Worm (Caenorhabditis elegans) whole organism, L2 larva: Measurements from ENCODE around the gene rps-0.

Source experiments
- C34F6.9 ChIP-seq: fragments of 150-350 bp; optimal IDR thresholded peaks from 2 replicates; lab custom pipeline; 2014; ENCODE audit warnings: missing biosample characterization, missing genetic modification characterization
- F13H6.1 ChIP-seq: sonication (generic microtip); optimal IDR thresholded peaks from 2 replicates; lab custom pipeline; 2016; ENCODE audit warnings: missing genetic modification characterization, missing compliant biosample characterization
- R02D3.7 ChIP-seq: fragments of 150-350 bp; optimal IDR thresholded peaks from 2 replicates; lab custom pipeline; 2014; ENCODE audit warnings: missing biosample characterization, missing genetic modification characterization
- Y55F3AM.14 ChIP-seq: fragments of 200-800 bp; sonication (Bioruptor generic); optimal IDR thresholded peaks from 2 replicates; lab custom pipeline; 2018; ENCODE audit warnings: mild to moderate bottlenecking, missing genetic modification characterization, missing compliant biosample characterization
- ZK546.5 ChIP-seq: sonication (generic microtip); optimal IDR thresholded peaks from 2 replicates; lab custom pipeline; 2017; ENCODE audit warnings: missing biosample characterization, missing genetic modification characterization
- alr-1 ChIP-seq: fragments of 150-350 bp; optimal IDR thresholded peaks from 2 replicates; lab custom pipeline; 2014; ENCODE audit warnings: missing biosample characterization, missing genetic modification characterization
- aly-2 ChIP-seq: fragments of 150-350 bp; optimal IDR thresholded peaks from 2 replicates; lab custom pipeline; 2014; ENCODE audit warnings: missing biosample characterization, missing genetic modification characterization
- ama-1 ChIP-seq: fragments of 150-350 bp; optimal IDR thresholded peaks from 2 replicates; lab custom pipeline; 2018; ENCODE audit warnings: inconsistent platforms
- blmp-1 ChIP-seq: sonication (generic microtip); optimal IDR thresholded peaks from 2 replicates; lab custom pipeline; 2017; ENCODE audit warnings: missing genetic modification characterization, mild to moderate bottlenecking, missing compliant biosample characterization, antibody characterized with exemption, moderate library complexity; ENCODE audit not compliant: insufficient read depth
- ceh-16 ChIP-seq: fragments of 150-350 bp; optimal IDR thresholded peaks from 2 replicates; lab custom pipeline; 2014; ENCODE audit warnings: missing biosample characterization, missing genetic modification characterization
- ceh-82 ChIP-seq: fragments of 150-350 bp; optimal IDR thresholded peaks from 2 replicates; lab custom pipeline; 2014; ENCODE audit warnings: missing biosample characterization, missing genetic modification characterization
- crh-2 ChIP-seq: sonication (generic microtip); optimal IDR thresholded peaks from 2 replicates; lab custom pipeline; 2017; ENCODE audit warnings: missing biosample characterization, missing genetic modification characterization
- dmd-4 ChIP-seq: sonication (generic microtip); optimal IDR thresholded peaks from 2 replicates; lab custom pipeline; 2017; ENCODE audit warnings: missing biosample characterization, missing genetic modification characterization
- egl-27 ChIP-seq: sonication (generic microtip); optimal IDR thresholded peaks from 3 replicates; lab custom pipeline; 2017; ENCODE audit warnings: missing biosample characterization, missing genetic modification reagents, missing genetic modification characterization
- elt-1 ChIP-seq: fragments of 150-350 bp; optimal IDR thresholded peaks from 2 replicates; lab custom pipeline; 2014; ENCODE audit warnings: missing biosample characterization, missing genetic modification characterization
- elt-3 ChIP-seq: sonication (generic microtip); optimal IDR thresholded peaks from 2 replicates; lab custom pipeline; 2017; ENCODE audit warnings: missing biosample characterization, missing genetic modification characterization
- fos-1 ChIP-seq: fragments of 150-350 bp; optimal IDR thresholded peaks from 2 replicates; lab custom pipeline; 2014; ENCODE audit warnings: missing biosample characterization, missing genetic modification characterization
- gmeb-1 ChIP-seq: fragments of 150-350 bp; optimal IDR thresholded peaks from 2 replicates; lab custom pipeline; 2014; ENCODE audit warnings: missing biosample characterization, missing genetic modification characterization
- lin-11 ChIP-seq: fragments of 150-350 bp; sonication (generic microtip); optimal IDR thresholded peaks from 2 replicates; lab custom pipeline; 2014; ENCODE audit warnings: missing biosample characterization, missing genetic modification characterization, inconsistent platforms, mixed read lengths
- lin-13 ChIP-seq: fragments of 150-350 bp; optimal IDR thresholded peaks from 2 replicates; lab custom pipeline; 2014; ENCODE audit warnings: missing biosample characterization, missing genetic modification reagents, missing genetic modification characterization
- lin-39 ChIP-seq: fragments of 150-350 bp; optimal IDR thresholded peaks from 2 replicates; lab custom pipeline; 2014; ENCODE audit warnings: missing biosample characterization, missing genetic modification reagents, missing genetic modification characterization
- lsy-2 ChIP-seq, 2 experiments: fragments of 150-350 bp in 1 of 2; sonication (generic microtip) in 1 of 2; optimal IDR thresholded peaks; 2 replicates each; lab custom pipeline; 2014 to 2017; ENCODE audit warnings: missing biosample characterization in 2 of 2, missing genetic modification characterization in 2 of 2
- mab-5 ChIP-seq: fragments of 150-350 bp; optimal IDR thresholded peaks from 2 replicates; lab custom pipeline; 2014; ENCODE audit warnings: missing biosample characterization, missing genetic modification characterization
- mbf-1 ChIP-seq: sonication (generic microtip); optimal IDR thresholded peaks from 2 replicates; lab custom pipeline; 2017; ENCODE audit warnings: missing biosample characterization, missing genetic modification characterization
- mdl-1 ChIP-seq, 2 experiments: fragments of 150-350 bp in 1 of 2; sonication (generic microtip) in 1 of 2; optimal IDR thresholded peaks; 2 replicates each; lab custom pipeline; 2017; ENCODE audit warnings: missing biosample characterization in 2 of 2, missing genetic modification characterization in 2 of 2
- nhr-10 ChIP-seq: sonication (generic microtip); optimal IDR thresholded peaks from 2 replicates; lab custom pipeline; 2017; ENCODE audit warnings: missing biosample characterization, missing genetic modification characterization
- nhr-11 ChIP-seq: fragments of 150-350 bp; optimal IDR thresholded peaks from 2 replicates; lab custom pipeline; 2014; ENCODE audit warnings: missing biosample characterization, missing genetic modification characterization
- nhr-12 ChIP-seq: fragments of 150-350 bp; optimal IDR thresholded peaks from 2 replicates; lab custom pipeline; 2014; ENCODE audit warnings: missing biosample characterization, missing genetic modification characterization
- nhr-129 ChIP-seq: fragments of 150-350 bp; optimal IDR thresholded peaks from 2 replicates; lab custom pipeline; 2014; ENCODE audit warnings: missing biosample characterization, missing genetic modification characterization
- nhr-21 ChIP-seq: fragments of 150-350 bp; optimal IDR thresholded peaks from 2 replicates; lab custom pipeline; 2014; ENCODE audit warnings: missing biosample characterization, missing genetic modification characterization
- nhr-23 ChIP-seq: fragments of 150-350 bp; optimal IDR thresholded peaks from 2 replicates; lab custom pipeline; 2014; ENCODE audit warnings: missing biosample characterization, missing genetic modification reagents, missing genetic modification characterization
- nhr-237 ChIP-seq: fragments of 150-350 bp; optimal IDR thresholded peaks from 2 replicates; lab custom pipeline; 2014; ENCODE audit warnings: missing biosample characterization, missing genetic modification characterization
- nhr-25 ChIP-seq: fragments of 150-350 bp; sonication (generic microtip); optimal IDR thresholded peaks from 3 replicates; lab custom pipeline; 2014; ENCODE audit warnings: missing biosample characterization, missing genetic modification characterization
- nhr-6 ChIP-seq: fragments of 150-350 bp; optimal IDR thresholded peaks from 2 replicates; lab custom pipeline; 2014; ENCODE audit warnings: missing biosample characterization, missing genetic modification characterization
- nhr-77 ChIP-seq: fragments of 150-350 bp; optimal IDR thresholded peaks from 2 replicates; lab custom pipeline; 2014; ENCODE audit warnings: missing biosample characterization, missing genetic modification characterization
- peb-1 ChIP-seq: fragments of 150-350 bp; optimal IDR thresholded peaks from 2 replicates; lab custom pipeline; 2014; ENCODE audit warnings: missing biosample characterization, missing genetic modification characterization
- sem-4 ChIP-seq: fragments of 150-350 bp; optimal IDR thresholded peaks from 2 replicates; lab custom pipeline; 2014; ENCODE audit warnings: missing biosample characterization, missing genetic modification reagents, missing genetic modification characterization
- skn-1 ChIP-seq: sonication (generic microtip); optimal IDR thresholded peaks from 2 replicates; lab custom pipeline; 2017; ENCODE audit warnings: missing biosample characterization, missing genetic modification characterization
- sma-3 ChIP-seq: sonication (generic microtip); optimal IDR thresholded peaks from 2 replicates; lab custom pipeline; 2016; ENCODE audit warnings: missing genetic modification reagents, missing genetic modification characterization, missing compliant biosample characterization
- sma-9 ChIP-seq, 2 experiments: fragments of 150-350 bp in 1 of 2; sonication (generic microtip) in 1 of 2; optimal IDR thresholded peaks; 2 replicates each; lab custom pipeline; 2014 to 2016; ENCODE audit warnings: missing genetic modification characterization in 2 of 2, mild to moderate bottlenecking in 1 of 2, missing biosample characterization in 1 of 2, missing compliant biosample characterization in 1 of 2, missing genetic modification reagents in 1 of 2, moderate library complexity in 1 of 2
- snpc-4 ChIP-seq: fragments of 150-350 bp; optimal IDR thresholded peaks from 2 replicates; lab custom pipeline; 2014; ENCODE audit warnings: missing biosample characterization, missing genetic modification characterization
- unc-39 ChIP-seq: fragments of 150-350 bp; optimal IDR thresholded peaks from 2 replicates; lab custom pipeline; 2014; ENCODE audit warnings: missing biosample characterization, missing genetic modification characterization
- unc-55 ChIP-seq: fragments of 150-350 bp; sonication (generic microtip); optimal IDR thresholded peaks from 3 replicates; lab custom pipeline; 2014; ENCODE audit warnings: missing biosample characterization, missing genetic modification reagents, missing genetic modification characterization
- unc-62 ChIP-seq: fragments of 150-350 bp; optimal IDR thresholded peaks from 2 replicates; lab custom pipeline; 2014; ENCODE audit warnings: missing biosample characterization, missing genetic modification reagents, missing genetic modification characterization
- zag-1 ChIP-seq: fragments of 150-350 bp; optimal IDR thresholded peaks from 2 replicates; lab custom pipeline; 2014; ENCODE audit warnings: missing biosample characterization, missing genetic modification characterization
- ztf-1 ChIP-seq: fragments of 200-800 bp; sonication (Bioruptor generic); conservative IDR thresholded peaks from 2 replicates; pipeline ENCODE4 v1.3.6; 2022; ENCODE audit warnings: missing genetic modification characterization, missing compliant biosample characterization
- ztf-11 ChIP-seq: sonication (generic microtip); optimal IDR thresholded peaks from 2 replicates; lab custom pipeline; 2017; ENCODE audit warnings: missing biosample characterization, missing genetic modification characterization
- ztf-4 ChIP-seq: fragments of 150-350 bp; optimal IDR thresholded peaks from 2 replicates; lab custom pipeline; 2014; ENCODE audit warnings: missing biosample characterization, missing genetic modification characterization

The rps-0 gene

ce11 chrIII:4754001-4754561 is at the start of gene rps-0, which contains the start of gene rbg-3:
TSS of gene rps-0 (minus strand) at chrIII:4754051.
TSS of gene rbg-3 (plus strand) at chrIII:4754424.
- no peak for TF ChIP-seq peb-1 (tag; lab: Kevin White, UChicago)
- TF ChIP-seq C34F6.9 (tag; lab: Kevin White, UChicago), result peak; percentile 97
- peak; percentile 86 for TF ChIP-seq F13H6.1
- peak; percentile 57 for TF ChIP-seq ceh-82 (tag; lab: Kevin White, UChicago)
- peak; percentile 85 for TF ChIP-seq mab-5 (tag; lab: Kevin White, UChicago)
- peak; percentile 95 for TF ChIP-seq nhr-25 (tag; lab: Kevin White, UChicago)
- TF ChIP-seq mdl-1 (tag; optimal IDR thresholded peaks at IDR 0.05; lab: Kevin White, UChicago), result peak in 1 of 2 experiments; percentile 45
- no peak for TF ChIP-seq unc-39 (tag; lab: Kevin White, UChicago)
- peak; percentile 51 for TF ChIP-seq nhr-77 (tag; lab: Kevin White, UChicago)
- peak; percentile 80 for TF ChIP-seq egl-27 (tag; lab: Kevin White, UChicago)
- peak; percentile 68 for TF ChIP-seq ceh-16
- TF ChIP-seq mbf-1 (tag; lab: Kevin White, UChicago), result no peak
- peak; percentile 91 for TF ChIP-seq nhr-6 (tag; lab: Kevin White, UChicago)
- TF ChIP-seq nhr-11, result no peak
- TF ChIP-seq ZK546.5 (tag; lab: Kevin White, UChicago), result peak; percentile 73
- TF ChIP-seq ama-1 (lab: Kevin White, UChicago), result peak; percentile 64
- TF ChIP-seq Y55F3AM.14 (GFP tag; lab: Kevin White, UChicago), result no peak
- TF ChIP-seq nhr-23 (tag; lab: Kevin White, UChicago), result no peak
- TF ChIP-seq dmd-4 (tag; lab: Kevin White, UChicago), result no peak
- no peak for TF ChIP-seq elt-3
- no peak for TF ChIP-seq lin-39
- TF ChIP-seq lin-11 (tag; lab: Kevin White, UChicago), result peak; percentile 89
- TF ChIP-seq unc-55, result peak; percentile 97
- TF ChIP-seq nhr-21 (tag; lab: Kevin White, UChicago), result peak; percentile 93
- peak; percentile 89 for TF ChIP-seq sma-9 (GFP tag; optimal IDR thresholded peaks at IDR 0.05; lab: Kevin White, UChicago)
- TF ChIP-seq sma-9 (tag; optimal IDR thresholded peaks at IDR 0.05; lab: Kevin White, UChicago), result no peak
- no peak for TF ChIP-seq nhr-12
- peak; percentile 80 for TF ChIP-seq ztf-4 (tag; lab: Kevin White, UChicago)
- TF ChIP-seq alr-1 (tag; lab: Kevin White, UChicago), result no peak
- TF ChIP-seq crh-2 (tag; lab: Kevin White, UChicago), result peak; percentile 94
- TF ChIP-seq skn-1, result peak; percentile 79
- TF ChIP-seq lsy-2 (tag; optimal IDR thresholded peaks at IDR 0.05; lab: Kevin White, UChicago), result peak; percentile 91 to 98
- TF ChIP-seq nhr-129, result peak; percentile 94
- no peak for TF ChIP-seq nhr-10 (tag; lab: Kevin White, UChicago)
- peak; percentile 92 for TF ChIP-seq fos-1
- TF ChIP-seq ztf-11 (tag; lab: Kevin White, UChicago), result no peak
- peak; percentile 69 for TF ChIP-seq blmp-1 (tag; lab: Kevin White, UChicago)
- peak; percentile 27 for TF ChIP-seq zag-1
- no peak for TF ChIP-seq elt-1 (tag; lab: Kevin White, UChicago)
- peak; percentile 97 for TF ChIP-seq R02D3.7 (tag; lab: Kevin White, UChicago)
- TF ChIP-seq gmeb-1 (tag; lab: Kevin White, UChicago), result peak; percentile 93
- peak; percentile 94 for TF ChIP-seq lin-13
- TF ChIP-seq sma-3 (GFP tag; lab: Kevin White, UChicago), result peak; percentile 95
- TF ChIP-seq ztf-1 (GFP tag; lab: Robert Waterston, UW), result no peak
- TF ChIP-seq sem-4 (tag; lab: Kevin White, UChicago), result peak; percentile 91
- TF ChIP-seq nhr-237 (tag; lab: Kevin White, UChicago), result no peak
- peak; percentile 44 for TF ChIP-seq snpc-4
- TF ChIP-seq aly-2, result no peak
- TF ChIP-seq unc-62, result peak; percentile 28
